Fruit fly (Drosophila melanogaster): Measurements from ENCODE around the gene PDZ-GEF.

DNA sequence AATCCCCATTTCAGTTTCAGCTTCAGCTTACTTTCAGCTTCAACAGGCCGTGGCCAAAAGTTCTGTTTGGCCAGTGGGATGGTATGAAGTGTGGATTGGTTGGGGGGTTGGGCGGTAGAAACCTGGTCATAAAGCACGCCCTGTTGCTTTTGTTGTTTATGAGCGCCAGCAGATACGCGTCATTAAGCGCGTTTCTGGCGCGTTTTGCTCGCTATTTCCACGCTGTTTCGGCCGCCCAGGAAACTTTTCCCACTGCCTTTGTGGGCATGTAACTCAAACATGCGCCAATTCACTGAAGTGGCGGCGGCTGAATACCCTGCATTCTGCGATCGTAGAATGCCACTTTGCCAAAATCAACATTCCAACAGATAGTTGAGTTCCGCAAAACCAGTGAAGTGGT is 47.6 kb upstream of the PDZ-GEF start:
- no peak for TF ChIP-seq fd102C (GFP tag; optimal IDR thresholded peaks at IDR 0.05)
- TF ChIP-seq sug (tag; optimal IDR thresholded peaks at IDR 0.05): no peak

All from whole organism, embryonic.